Worm (Caenorhabditis elegans) whole organism, L2 larva: ENCODE results near the gene fbxa-148.

Experiments used
- egl-27 ChIP-seq: sonication (generic microtip); optimal IDR thresholded peaks from 3 replicates; lab custom pipeline; 2017; ENCODE audit warnings: missing biosample characterization, missing genetic modification reagents, missing genetic modification characterization
- elt-1 ChIP-seq: fragments of 150-350 bp; optimal IDR thresholded peaks from 2 replicates; lab custom pipeline; 2014; ENCODE audit warnings: missing biosample characterization, missing genetic modification characterization
- elt-3 ChIP-seq: sonication (generic microtip); optimal IDR thresholded peaks from 2 replicates; lab custom pipeline; 2017; ENCODE audit warnings: missing biosample characterization, missing genetic modification characterization
- mbf-1 ChIP-seq: sonication (generic microtip); optimal IDR thresholded peaks from 2 replicates; lab custom pipeline; 2017; ENCODE audit warnings: missing biosample characterization, missing genetic modification characterization
- mdl-1 ChIP-seq, 2 experiments: fragments of 150-350 bp in 1 of 2; sonication (generic microtip) in 1 of 2; optimal IDR thresholded peaks; 2 replicates each; lab custom pipeline; 2017; ENCODE audit warnings: missing biosample characterization in 2 of 2, missing genetic modification characterization in 2 of 2
- nhr-11 ChIP-seq: fragments of 150-350 bp; optimal IDR thresholded peaks from 2 replicates; lab custom pipeline; 2014; ENCODE audit warnings: missing biosample characterization, missing genetic modification characterization
- nhr-23 ChIP-seq: fragments of 150-350 bp; optimal IDR thresholded peaks from 2 replicates; lab custom pipeline; 2014; ENCODE audit warnings: missing biosample characterization, missing genetic modification reagents, missing genetic modification characterization
- nhr-6 ChIP-seq: fragments of 150-350 bp; optimal IDR thresholded peaks from 2 replicates; lab custom pipeline; 2014; ENCODE audit warnings: missing biosample characterization, missing genetic modification characterization
- nhr-77 ChIP-seq: fragments of 150-350 bp; optimal IDR thresholded peaks from 2 replicates; lab custom pipeline; 2014; ENCODE audit warnings: missing biosample characterization, missing genetic modification characterization
- sem-4 ChIP-seq: fragments of 150-350 bp; optimal IDR thresholded peaks from 2 replicates; lab custom pipeline; 2014; ENCODE audit warnings: missing biosample characterization, missing genetic modification reagents, missing genetic modification characterization
- skn-1 ChIP-seq: sonication (generic microtip); optimal IDR thresholded peaks from 2 replicates; lab custom pipeline; 2017; ENCODE audit warnings: missing biosample characterization, missing genetic modification characterization
- snpc-4 ChIP-seq: fragments of 150-350 bp; optimal IDR thresholded peaks from 2 replicates; lab custom pipeline; 2014; ENCODE audit warnings: missing biosample characterization, missing genetic modification characterization
- unc-39 ChIP-seq: fragments of 150-350 bp; optimal IDR thresholded peaks from 2 replicates; lab custom pipeline; 2014; ENCODE audit warnings: missing biosample characterization, missing genetic modification characterization
- ztf-11 ChIP-seq: sonication (generic microtip); optimal IDR thresholded peaks from 2 replicates; lab custom pipeline; 2017; ENCODE audit warnings: missing biosample characterization, missing genetic modification characterization

DNA sequence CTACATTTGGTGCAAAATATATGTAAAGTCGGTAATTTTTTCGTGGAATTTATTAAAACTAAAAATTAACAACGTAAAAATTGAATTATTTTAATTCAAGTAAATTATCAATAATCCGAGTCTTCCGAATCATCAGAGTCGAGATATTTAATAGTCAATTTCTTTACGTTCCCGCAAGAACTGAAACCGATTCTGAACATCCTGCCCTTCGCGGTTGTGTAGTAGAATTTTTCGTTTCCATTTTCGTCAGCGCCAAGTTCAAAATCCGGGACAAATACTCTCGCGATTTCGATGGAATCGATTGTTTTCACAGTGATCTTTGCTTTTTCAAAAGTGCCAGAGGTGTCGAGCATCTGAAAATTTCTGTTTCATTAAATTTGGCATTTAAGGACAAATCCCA, 19.2 kb upstream of the fbxa-148 start:
- TF ChIP-seq mdl-1 (tag; optimal IDR thresholded peaks at IDR 0.05; lab: Kevin White, UChicago) (no peak), nhr-23 (no peak), egl-27 (tag; lab: Kevin White, UChicago) (no peak), mbf-1 (tag; lab: Kevin White, UChicago) (no peak), elt-1 (tag; lab: Kevin White, UChicago) (no peak), sem-4 (tag; lab: Kevin White, UChicago) (no peak), nhr-6 (tag; lab: Kevin White, UChicago) (no peak), elt-3 (tag; lab: Kevin White, UChicago) (no peak), snpc-4 (tag; lab: Kevin White, UChicago) (no peak), nhr-11 (no peak), ztf-11 (tag; lab: Kevin White, UChicago) (no peak), nhr-77 (no peak), skn-1 (tag; lab: Kevin White, UChicago) (no peak), unc-39 (tag; lab: Kevin White, UChicago) (no peak)
